Worm (Caenorhabditis elegans): ENCODE measurements around the gene T22E5.1.

T22E5.1 gene

ce11 chrX:6371192-6372116 is 41.2 kb upstream of the T22E5.1 start:
- TF ChIP-seq unc-55 (GFP tag; optimal IDR thresholded peaks at IDR 0.05): peak; percentile 33
- peak; percentile 33 for TF ChIP-seq gmeb-1 (tag; optimal IDR thresholded peaks at IDR 0.05)
- TF ChIP-seq nhr-21 (tag; optimal IDR thresholded peaks at IDR 0.05): peak; percentile 55
- TF ChIP-seq C34F6.9 (tag; optimal IDR thresholded peaks at IDR 0.05): peak; percentile 34
- peak; percentile 49 for TF ChIP-seq crh-2 (tag; optimal IDR thresholded peaks at IDR 0.05)
- no peak for TF ChIP-seq ceh-82 (tag; optimal IDR thresholded peaks at IDR 0.05)
- no peak for TF ChIP-seq zag-1 (tag; optimal IDR thresholded peaks at IDR 0.05)
- TF ChIP-seq ztf-4 (tag; optimal IDR thresholded peaks at IDR 0.05): peak; percentile 12
- TF ChIP-seq sma-9 (GFP tag; optimal IDR thresholded peaks at IDR 0.05): peak; percentile 67
- no peak for TF ChIP-seq sma-9 (tag; optimal IDR thresholded peaks at IDR 0.05)
- TF ChIP-seq lin-39 (tag; optimal IDR thresholded peaks at IDR 0.05): no peak
- no peak for TF ChIP-seq nhr-10 (tag; optimal IDR thresholded peaks at IDR 0.05)
- peak; percentile 25 for TF ChIP-seq fos-1 (tag; optimal IDR thresholded peaks at IDR 0.05)
- no peak for TF ChIP-seq peb-1 (tag; optimal IDR thresholded peaks at IDR 0.05)
- TF ChIP-seq lin-11 (tag; optimal IDR thresholded peaks at IDR 0.05): peak; percentile 12
- TF ChIP-seq nhr-12 (tag; optimal IDR thresholded peaks at IDR 0.05): no peak
- no peak for TF ChIP-seq ceh-16 (tag; optimal IDR thresholded peaks at IDR 0.05)
- peak in 1 of 2 experiments; percentile 6 for TF ChIP-seq lsy-2 (tag; optimal IDR thresholded peaks at IDR 0.05)
- peak; percentile 45 for TF ChIP-seq F13H6.1 (tag; optimal IDR thresholded peaks at IDR 0.05)
- peak; percentile 51 for TF ChIP-seq sma-3 (GFP tag; optimal IDR thresholded peaks at IDR 0.05)
- TF ChIP-seq lin-13 (GFP tag; optimal IDR thresholded peaks at IDR 0.05): peak; percentile 72
- TF ChIP-seq egl-27 (tag; optimal IDR thresholded peaks at IDR 0.05): peak; percentile 18
- no peak for TF ChIP-seq mdl-1 (tag; optimal IDR thresholded peaks at IDR 0.05)
- TF ChIP-seq nhr-129 (tag; optimal IDR thresholded peaks at IDR 0.05): peak; percentile 67

- TF ChIP-seq nhr-6 (tag; optimal IDR thresholded peaks at IDR 0.05) (no peak), ztf-1 (GFP tag; conservative IDR thresholded peaks at IDR 0.05) (no peak), unc-62 (GFP tag; optimal IDR thresholded peaks at IDR 0.05) (no peak), fos-1 (tag; optimal IDR thresholded peaks at IDR 0.05) (no peak)
Observed at ce11 chrX:6373348-6373747, 39.3 kb upstream of the T22E5.1 start, which contains the start of gene C03B1.17. Gene C03B1.17 (plus strand): TSS chrX:6373648.

- TF ChIP-seq ZK546.5 (tag; optimal IDR thresholded peaks at IDR 0.05) (no peak), ceh-82 (tag; optimal IDR thresholded peaks at IDR 0.05) (no peak), crh-2 (tag; optimal IDR thresholded peaks at IDR 0.05) (no peak), lin-39 (tag; optimal IDR thresholded peaks at IDR 0.05) (no peak)
Observed at ce11 chrX:6374451-6374850, 38.2 kb upstream of the T22E5.1 start, which contains the start of gene C03B1.1. Gene C03B1.1 (plus strand): TSS chrX:6374751.

- TF ChIP-seq gmeb-1 (tag; optimal IDR thresholded peaks at IDR 0.05) (no peak), fos-1 (tag; optimal IDR thresholded peaks at IDR 0.05) (peak; percentile 37)
Observed at ce11 chrX:6377634-6378288, 34.9 kb upstream of the T22E5.1 start, which contains the start of gene lmp-1. Gene lmp-1 (minus strand): TSS chrX:6377684.

- no peak for TF ChIP-seq nhr-237 (tag; optimal IDR thresholded peaks at IDR 0.05)
- TF ChIP-seq nhr-77 (tag; optimal IDR thresholded peaks at IDR 0.05): no peak
- no peak for TF ChIP-seq ZK546.5 (tag; optimal IDR thresholded peaks at IDR 0.05)
- TF ChIP-seq sma-9 (GFP tag; optimal IDR thresholded peaks at IDR 0.05): peak; percentile 54
- no peak for TF ChIP-seq sma-9 (tag; optimal IDR thresholded peaks at IDR 0.05)
- TF ChIP-seq C34F6.9 (tag; optimal IDR thresholded peaks at IDR 0.05): peak; percentile 65
- peak; percentile 32 for TF ChIP-seq egl-27 (tag; optimal IDR thresholded peaks at IDR 0.05)
- TF ChIP-seq nhr-129 (tag; optimal IDR thresholded peaks at IDR 0.05): peak; percentile 88
- no peak for TF ChIP-seq blmp-1 (tag; optimal IDR thresholded peaks at IDR 0.05; ENCODE audit: insufficient read depth)
- TF ChIP-seq nhr-11 (tag; optimal IDR thresholded peaks at IDR 0.05): no peak
- TF ChIP-seq mdl-1 (tag; optimal IDR thresholded peaks at IDR 0.05): no peak
- no peak for TF ChIP-seq nhr-10 (tag; optimal IDR thresholded peaks at IDR 0.05)
- no peak for TF ChIP-seq snpc-4 (tag; optimal IDR thresholded peaks at IDR 0.05)
- no peak for TF ChIP-seq unc-62 (GFP tag; optimal IDR thresholded peaks at IDR 0.05)
- no peak for TF ChIP-seq Y55F3AM.14 (GFP tag; optimal IDR thresholded peaks at IDR 0.05)
- TF ChIP-seq fos-1 (tag; optimal IDR thresholded peaks at IDR 0.05): peak; percentile 53
- TF ChIP-seq lin-11 (tag; optimal IDR thresholded peaks at IDR 0.05): peak; percentile 78
- TF ChIP-seq elt-1 (tag; optimal IDR thresholded peaks at IDR 0.05): no peak
- TF ChIP-seq dmd-4 (tag; optimal IDR thresholded peaks at IDR 0.05): no peak
- peak; percentile 13 for TF ChIP-seq sma-3 (GFP tag; optimal IDR thresholded peaks at IDR 0.05)
- no peak for TF ChIP-seq peb-1 (tag; optimal IDR thresholded peaks at IDR 0.05)
- TF ChIP-seq ztf-1 (GFP tag; conservative IDR thresholded peaks at IDR 0.05): no peak
- TF ChIP-seq lsy-2 (tag; optimal IDR thresholded peaks at IDR 0.05): peak in 1 of 2 experiments; percentile 55
- TF ChIP-seq unc-39 (tag; optimal IDR thresholded peaks at IDR 0.05): no peak
- no peak for TF ChIP-seq sem-4 (tag; optimal IDR thresholded peaks at IDR 0.05)
- TF ChIP-seq nhr-23 (tag; optimal IDR thresholded peaks at IDR 0.05): no peak
- TF ChIP-seq R02D3.7 (tag; optimal IDR thresholded peaks at IDR 0.05): no peak
- TF ChIP-seq ztf-11 (tag; optimal IDR thresholded peaks at IDR 0.05): no peak
Observed at ce11 chrX:6378363-6378762, 34.3 kb upstream of the T22E5.1 start.

Measured in whole organism, L2 larva.